Worm (Caenorhabditis elegans) whole organism, L2 larva: ENCODE data around the gene T16D1.1.
A peak's percentile ranks its signal among the peaks of the same experiment; 100 is the strongest.

Source experiments
- C34F6.9 ChIP-seq: fragments of 150-350 bp; optimal IDR thresholded peaks from 2 replicates; lab custom pipeline; 2014; ENCODE audit warnings: missing biosample characterization, missing genetic modification characterization
- F13H6.1 ChIP-seq: sonication (generic microtip); optimal IDR thresholded peaks from 2 replicates; lab custom pipeline; 2016; ENCODE audit warnings: missing genetic modification characterization, missing compliant biosample characterization
- R02D3.7 ChIP-seq: fragments of 150-350 bp; optimal IDR thresholded peaks from 2 replicates; lab custom pipeline; 2014; ENCODE audit warnings: missing biosample characterization, missing genetic modification characterization
- Y55F3AM.14 ChIP-seq: fragments of 200-800 bp; sonication (Bioruptor generic); optimal IDR thresholded peaks from 2 replicates; lab custom pipeline; 2018; ENCODE audit warnings: mild to moderate bottlenecking, missing genetic modification characterization, missing compliant biosample characterization
- ZK546.5 ChIP-seq: sonication (generic microtip); optimal IDR thresholded peaks from 2 replicates; lab custom pipeline; 2017; ENCODE audit warnings: missing biosample characterization, missing genetic modification characterization
- aly-2 ChIP-seq: fragments of 150-350 bp; optimal IDR thresholded peaks from 2 replicates; lab custom pipeline; 2014; ENCODE audit warnings: missing biosample characterization, missing genetic modification characterization
- ceh-16 ChIP-seq: fragments of 150-350 bp; optimal IDR thresholded peaks from 2 replicates; lab custom pipeline; 2014; ENCODE audit warnings: missing biosample characterization, missing genetic modification characterization
- ceh-82 ChIP-seq: fragments of 150-350 bp; optimal IDR thresholded peaks from 2 replicates; lab custom pipeline; 2014; ENCODE audit warnings: missing biosample characterization, missing genetic modification characterization
- crh-2 ChIP-seq: sonication (generic microtip); optimal IDR thresholded peaks from 2 replicates; lab custom pipeline; 2017; ENCODE audit warnings: missing biosample characterization, missing genetic modification characterization
- elt-1 ChIP-seq: fragments of 150-350 bp; optimal IDR thresholded peaks from 2 replicates; lab custom pipeline; 2014; ENCODE audit warnings: missing biosample characterization, missing genetic modification characterization
- elt-3 ChIP-seq: sonication (generic microtip); optimal IDR thresholded peaks from 2 replicates; lab custom pipeline; 2017; ENCODE audit warnings: missing biosample characterization, missing genetic modification characterization
- fos-1 ChIP-seq: fragments of 150-350 bp; optimal IDR thresholded peaks from 2 replicates; lab custom pipeline; 2014; ENCODE audit warnings: missing biosample characterization, missing genetic modification characterization
- gmeb-1 ChIP-seq: fragments of 150-350 bp; optimal IDR thresholded peaks from 2 replicates; lab custom pipeline; 2014; ENCODE audit warnings: missing biosample characterization, missing genetic modification characterization
- lin-13 ChIP-seq: fragments of 150-350 bp; optimal IDR thresholded peaks from 2 replicates; lab custom pipeline; 2014; ENCODE audit warnings: missing biosample characterization, missing genetic modification reagents, missing genetic modification characterization
- lsy-2 ChIP-seq, 2 experiments: fragments of 150-350 bp in 1 of 2; sonication (generic microtip) in 1 of 2; optimal IDR thresholded peaks; 2 replicates each; lab custom pipeline; 2014 to 2017; ENCODE audit warnings: missing biosample characterization in 2 of 2, missing genetic modification characterization in 2 of 2
- mab-5 ChIP-seq: fragments of 150-350 bp; optimal IDR thresholded peaks from 2 replicates; lab custom pipeline; 2014; ENCODE audit warnings: missing biosample characterization, missing genetic modification characterization
- mdl-1 ChIP-seq, 2 experiments: fragments of 150-350 bp in 1 of 2; sonication (generic microtip) in 1 of 2; optimal IDR thresholded peaks; 2 replicates each; lab custom pipeline; 2017; ENCODE audit warnings: missing biosample characterization in 2 of 2, missing genetic modification characterization in 2 of 2
- nhr-10 ChIP-seq: sonication (generic microtip); optimal IDR thresholded peaks from 2 replicates; lab custom pipeline; 2017; ENCODE audit warnings: missing biosample characterization, missing genetic modification characterization
- nhr-11 ChIP-seq: fragments of 150-350 bp; optimal IDR thresholded peaks from 2 replicates; lab custom pipeline; 2014; ENCODE audit warnings: missing biosample characterization, missing genetic modification characterization
- nhr-12 ChIP-seq: fragments of 150-350 bp; optimal IDR thresholded peaks from 2 replicates; lab custom pipeline; 2014; ENCODE audit warnings: missing biosample characterization, missing genetic modification characterization
- nhr-129 ChIP-seq: fragments of 150-350 bp; optimal IDR thresholded peaks from 2 replicates; lab custom pipeline; 2014; ENCODE audit warnings: missing biosample characterization, missing genetic modification characterization
- nhr-21 ChIP-seq: fragments of 150-350 bp; optimal IDR thresholded peaks from 2 replicates; lab custom pipeline; 2014; ENCODE audit warnings: missing biosample characterization, missing genetic modification characterization
- nhr-23 ChIP-seq: fragments of 150-350 bp; optimal IDR thresholded peaks from 2 replicates; lab custom pipeline; 2014; ENCODE audit warnings: missing biosample characterization, missing genetic modification reagents, missing genetic modification characterization
- nhr-237 ChIP-seq: fragments of 150-350 bp; optimal IDR thresholded peaks from 2 replicates; lab custom pipeline; 2014; ENCODE audit warnings: missing biosample characterization, missing genetic modification characterization
- nhr-25 ChIP-seq: fragments of 150-350 bp; sonication (generic microtip); optimal IDR thresholded peaks from 3 replicates; lab custom pipeline; 2014; ENCODE audit warnings: missing biosample characterization, missing genetic modification characterization
- nhr-77 ChIP-seq: fragments of 150-350 bp; optimal IDR thresholded peaks from 2 replicates; lab custom pipeline; 2014; ENCODE audit warnings: missing biosample characterization, missing genetic modification characterization
- skn-1 ChIP-seq: sonication (generic microtip); optimal IDR thresholded peaks from 2 replicates; lab custom pipeline; 2017; ENCODE audit warnings: missing biosample characterization, missing genetic modification characterization
- sma-3 ChIP-seq: sonication (generic microtip); optimal IDR thresholded peaks from 2 replicates; lab custom pipeline; 2016; ENCODE audit warnings: missing genetic modification reagents, missing genetic modification characterization, missing compliant biosample characterization
- sma-9 ChIP-seq, 2 experiments: fragments of 150-350 bp in 1 of 2; sonication (generic microtip) in 1 of 2; optimal IDR thresholded peaks; 2 replicates each; lab custom pipeline; 2014 to 2016; ENCODE audit warnings: missing genetic modification characterization in 2 of 2, mild to moderate bottlenecking in 1 of 2, missing biosample characterization in 1 of 2, missing compliant biosample characterization in 1 of 2, missing genetic modification reagents in 1 of 2, moderate library complexity in 1 of 2
- snpc-4 ChIP-seq: fragments of 150-350 bp; optimal IDR thresholded peaks from 2 replicates; lab custom pipeline; 2014; ENCODE audit warnings: missing biosample characterization, missing genetic modification characterization
- unc-39 ChIP-seq: fragments of 150-350 bp; optimal IDR thresholded peaks from 2 replicates; lab custom pipeline; 2014; ENCODE audit warnings: missing biosample characterization, missing genetic modification characterization
- unc-55 ChIP-seq: fragments of 150-350 bp; sonication (generic microtip); optimal IDR thresholded peaks from 3 replicates; lab custom pipeline; 2014; ENCODE audit warnings: missing biosample characterization, missing genetic modification reagents, missing genetic modification characterization
- ztf-1 ChIP-seq: fragments of 200-800 bp; sonication (Bioruptor generic); conservative IDR thresholded peaks from 2 replicates; pipeline ENCODE4 v1.3.6; 2022; ENCODE audit warnings: missing genetic modification characterization, missing compliant biosample characterization
- ztf-11 ChIP-seq: sonication (generic microtip); optimal IDR thresholded peaks from 2 replicates; lab custom pipeline; 2017; ENCODE audit warnings: missing biosample characterization, missing genetic modification characterization
- ztf-4 ChIP-seq: fragments of 150-350 bp; optimal IDR thresholded peaks from 2 replicates; lab custom pipeline; 2014; ENCODE audit warnings: missing biosample characterization, missing genetic modification characterization

T16D1.1 gene

DNA sequence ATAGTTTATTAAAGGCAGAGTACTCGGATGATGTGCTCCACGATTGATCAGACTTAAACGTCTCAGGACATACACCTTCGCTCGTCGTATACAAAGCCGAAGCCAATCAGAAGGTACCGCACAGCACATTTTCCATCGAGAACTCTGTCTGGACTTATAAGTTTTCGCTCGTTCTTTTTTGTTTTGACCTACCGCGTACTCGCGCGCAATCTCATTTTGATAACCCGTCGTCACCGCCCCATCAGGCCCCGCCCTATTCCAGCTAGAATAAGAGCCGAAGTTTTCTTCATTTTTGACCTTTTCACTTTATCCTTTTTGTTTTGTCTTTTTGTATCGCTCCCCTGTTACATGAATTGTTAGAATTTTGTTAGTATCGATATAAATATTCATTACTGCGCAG is 11.9 kb downstream of the T16D1.1 start, which contains the start of gene EGAP2.2:
EGAP2.2 (plus strand) TSS at position 301 of the 400 bp plus-strand sequence.
- TF ChIP-seq nhr-129 (tag; lab: Kevin White, UChicago) (no peak), ztf-11 (no peak), R02D3.7 (tag; lab: Kevin White, UChicago) (no peak)

- TF ChIP-seq nhr-11 (tag; lab: Kevin White, UChicago) = no peak
- TF ChIP-seq nhr-10 (tag; lab: Kevin White, UChicago) = no peak
- no peak for TF ChIP-seq snpc-4 (tag; lab: Kevin White, UChicago)
Measured at ce11 chrII:5228662-5229061, 12.8 kb downstream of the T16D1.1 start.

- TF ChIP-seq snpc-4 (tag; lab: Kevin White, UChicago) (no peak), sma-3 (no peak), elt-1 (tag; lab: Kevin White, UChicago) (no peak), lin-13 (GFP tag; lab: Kevin White, UChicago) (no peak), skn-1 (tag; lab: Kevin White, UChicago) (no peak), nhr-77 (tag; lab: Kevin White, UChicago) (no peak), nhr-129 (tag; lab: Kevin White, UChicago) (peak; percentile 66), ZK546.5 (tag; lab: Kevin White, UChicago) (no peak), nhr-237 (tag; lab: Kevin White, UChicago) (no peak), Y55F3AM.14 (no peak), fos-1 (peak; percentile 41), sma-9 (GFP tag; optimal IDR thresholded peaks at IDR 0.05; lab: Kevin White, UChicago) (peak; percentile 42), sma-9 (tag; optimal IDR thresholded peaks at IDR 0.05; lab: Kevin White, UChicago) (no peak), nhr-23 (no peak), C34F6.9 (tag; lab: Kevin White, UChicago) (peak; percentile 32), mdl-1 (tag; optimal IDR thresholded peaks at IDR 0.05; lab: Kevin White, UChicago) (no peak), crh-2 (peak; percentile 39), elt-3 (tag; lab: Kevin White, UChicago) (no peak), F13H6.1 (tag; lab: Kevin White, UChicago) (peak; percentile 67), ceh-82 (no peak), ztf-11 (no peak), gmeb-1 (peak; percentile 28), nhr-12 (tag; lab: Kevin White, UChicago) (no peak), ceh-16 (tag; lab: Kevin White, UChicago) (no peak), unc-55 (GFP tag; lab: Kevin White, UChicago) (peak; percentile 28), ztf-1 (no peak), unc-39 (tag; lab: Kevin White, UChicago) (no peak), nhr-11 (tag; lab: Kevin White, UChicago) (no peak), aly-2 (tag; lab: Kevin White, UChicago) (no peak), nhr-21 (tag; lab: Kevin White, UChicago) (no peak)
- TF ChIP-seq, all 48 proteins: peak for 8
Measured at ce11 chrII:5227768-5228167, 13.7 kb downstream of the T16D1.1 start.

- TF ChIP-seq ztf-1 = no peak
- peak in 1 of 2 experiments; percentile 17 for TF ChIP-seq lsy-2 (tag; optimal IDR thresholded peaks at IDR 0.05; lab: Kevin White, UChicago)
- peak; percentile 24 for TF ChIP-seq mab-5
- TF ChIP-seq C34F6.9 (tag; lab: Kevin White, UChicago) = peak; percentile 20
- TF ChIP-seq unc-39 (tag; lab: Kevin White, UChicago) = no peak
- TF ChIP-seq R02D3.7 (tag; lab: Kevin White, UChicago) = no peak
- peak; percentile 39 for TF ChIP-seq unc-55 (GFP tag; lab: Kevin White, UChicago)
- TF ChIP-seq nhr-129 (tag; lab: Kevin White, UChicago) = peak; percentile 6
- TF ChIP-seq fos-1 = no peak
Measured at ce11 chrII:5226309-5226708, 15.2 kb downstream of the T16D1.1 start.

- no peak for TF ChIP-seq Y55F3AM.14
- no peak for TF ChIP-seq C34F6.9 (tag; lab: Kevin White, UChicago)
- TF ChIP-seq nhr-25 (tag; lab: Kevin White, UChicago) = no peak
- no peak for TF ChIP-seq ztf-1
- no peak for TF ChIP-seq ztf-4
- no peak for TF ChIP-seq nhr-21 (tag; lab: Kevin White, UChicago)
- TF ChIP-seq sma-9 (GFP tag; optimal IDR thresholded peaks at IDR 0.05; lab: Kevin White, UChicago) = no peak
- no peak for TF ChIP-seq sma-9 (tag; optimal IDR thresholded peaks at IDR 0.05; lab: Kevin White, UChicago)
- no peak for TF ChIP-seq ceh-16 (tag; lab: Kevin White, UChicago)
- no peak for TF ChIP-seq snpc-4 (tag; lab: Kevin White, UChicago)
- no peak for TF ChIP-seq unc-39 (tag; lab: Kevin White, UChicago)
Measured at ce11 chrII:5225284-5225683, 16.2 kb downstream of the T16D1.1 start, which contains the start of gene dsh-1. Gene dsh-1 (minus strand): TSS chrII:5225384.
